Fruit fly (Drosophila melanogaster) whole organism, pupa: ENCODE data around the gene CG34135.

ENCODE experiments used
- CG10348 ChIP-seq: fragments of 200-800 bp; sonication (Bioruptor generic); IDR thresholded peaks from 2 replicates; pipeline ENCODE4 v1.3.6; 2022; ENCODE audit warnings: missing biosample characterization, missing genetic modification characterization
- CG14655 ChIP-seq: fragments of 200-800 bp; sonication (Bioruptor generic); optimal IDR thresholded peaks from 3 replicates; lab custom pipeline; 2017; ENCODE audit warnings: mild to moderate bottlenecking, missing biosample characterization, missing genetic modification reagents, missing genetic modification characterization
- CG15710 ChIP-seq: fragments of 200-800 bp; sonication (Bioruptor generic); optimal IDR thresholded peaks from 2 replicates; lab custom pipeline; 2018; ENCODE audit warnings: missing biosample characterization, mild to moderate bottlenecking, missing genetic modification characterization, moderate library complexity
- CG8159 ChIP-seq: fragments of 200-800 bp; sonication (Bioruptor generic); optimal IDR thresholded peaks from 3 replicates; lab custom pipeline; 2018; ENCODE audit warnings: missing biosample characterization, mild to moderate bottlenecking, missing genetic modification characterization, moderate library complexity
- CG8301 ChIP-seq: fragments of 200-800 bp; sonication (Bioruptor generic); optimal IDR thresholded peaks from 2 replicates; lab custom pipeline; 2018; ENCODE audit warnings: missing biosample characterization, mild to moderate bottlenecking, missing genetic modification characterization
- CG9948 ChIP-seq: fragments of 200-800 bp; sonication (Bioruptor generic); optimal IDR thresholded peaks from 2 replicates; lab custom pipeline; 2018; ENCODE audit warnings: missing biosample characterization, mild to moderate bottlenecking, missing genetic modification characterization, moderate library complexity
- D1 ChIP-seq: fragments of 200-800 bp; sonication (Bioruptor generic); optimal IDR thresholded peaks from 2 replicates; lab custom pipeline; 2018; ENCODE audit warnings: missing biosample characterization, mild to moderate bottlenecking, missing genetic modification characterization, moderate library complexity
- Ets98B ChIP-seq: fragments of 200-800 bp; sonication (Bioruptor generic); IDR thresholded peaks from 2 replicates; pipeline ENCODE4 v1.3.6; 2022; ENCODE audit warnings: missing biosample characterization, missing genetic modification characterization
- Pif1B ChIP-seq: fragments of 200-800 bp; sonication (Bioruptor generic); optimal IDR thresholded peaks from 3 replicates; lab custom pipeline; 2016; ENCODE audit warnings: missing biosample characterization, missing genetic modification characterization

- TF ChIP-seq CG9948 (no peak), CG8159 (tag; lab: Kevin White, UChicago) (no peak), Pif1B (no peak), Ets98B (GFP tag; lab: Robert Waterston, UW) (no peak), CG10348 (GFP tag; lab: Robert Waterston, UW) (no peak), D1 (tag; lab: Kevin White, UChicago) (no peak), CG8301 (tag; lab: Kevin White, UChicago) (no peak), CG15710 (tag; lab: Kevin White, UChicago) (no peak), CG14655 (no peak)
Observed at dm6 chr3R:8806104-8806503, 38.1 kb upstream of the CG34135 start, which contains the start of gene hng2.
